Fruit fly (Drosophila melanogaster) whole organism, pupa: Measurements from ENCODE around the gene Sf3b5.

ENCODE experiments used
- CG10348 ChIP-seq: fragments of 200-800 bp; sonication (Bioruptor generic); IDR thresholded peaks from 2 replicates; pipeline ENCODE4 v1.3.6; 2022; ENCODE audit warnings: missing biosample characterization, missing genetic modification characterization
- CG12605 ChIP-seq: fragments of 200-800 bp; sonication (Bioruptor generic); IDR thresholded peaks from 2 replicates; pipeline ENCODE4 v1.3.6; 2022; ENCODE audit warnings: missing biosample characterization, missing genetic modification characterization
- CG13204 ChIP-seq: fragments of 200-800 bp; sonication (Bioruptor generic); optimal IDR thresholded peaks from 2 replicates; lab custom pipeline; 2018; ENCODE audit warnings: missing biosample characterization, mild to moderate bottlenecking, missing genetic modification characterization, moderate library complexity
- CG14655 ChIP-seq: fragments of 200-800 bp; sonication (Bioruptor generic); optimal IDR thresholded peaks from 3 replicates; lab custom pipeline; 2017; ENCODE audit warnings: mild to moderate bottlenecking, missing biosample characterization, missing genetic modification reagents, missing genetic modification characterization
- CG15710 ChIP-seq: fragments of 200-800 bp; sonication (Bioruptor generic); optimal IDR thresholded peaks from 2 replicates; lab custom pipeline; 2018; ENCODE audit warnings: missing biosample characterization, mild to moderate bottlenecking, missing genetic modification characterization, moderate library complexity
- CG17806 ChIP-seq: fragments of 200-800 bp; sonication (Bioruptor generic); optimal IDR thresholded peaks from 2 replicates; lab custom pipeline; 2018; ENCODE audit warnings: missing biosample characterization, mild to moderate bottlenecking, missing genetic modification characterization, moderate library complexity
- CG32121 ChIP-seq: fragments of 200-800 bp; sonication (Bioruptor generic); IDR thresholded peaks from 2 replicates; pipeline ENCODE4 v1.3.6; 2022; ENCODE audit warnings: missing biosample characterization, missing genetic modification characterization
- CG34367 ChIP-seq: fragments of 200-800 bp; sonication (Bioruptor generic); optimal IDR thresholded peaks from 2 replicates; lab custom pipeline; 2018; ENCODE audit warnings: missing biosample characterization, mild to moderate bottlenecking, missing genetic modification characterization
- CG4496 ChIP-seq: fragments of 200-800 bp; sonication (Bioruptor generic); IDR thresholded peaks from 3 replicates; pipeline ENCODE4 v1.3.6; 2022; ENCODE audit warnings: missing biosample characterization, missing genetic modification characterization
- CG8159 ChIP-seq: fragments of 200-800 bp; sonication (Bioruptor generic); optimal IDR thresholded peaks from 3 replicates; lab custom pipeline; 2018; ENCODE audit warnings: missing biosample characterization, mild to moderate bottlenecking, missing genetic modification characterization, moderate library complexity
- CG8301 ChIP-seq: fragments of 200-800 bp; sonication (Bioruptor generic); optimal IDR thresholded peaks from 2 replicates; lab custom pipeline; 2018; ENCODE audit warnings: missing biosample characterization, mild to moderate bottlenecking, missing genetic modification characterization
- CG9948 ChIP-seq: fragments of 200-800 bp; sonication (Bioruptor generic); optimal IDR thresholded peaks from 2 replicates; lab custom pipeline; 2018; ENCODE audit warnings: missing biosample characterization, mild to moderate bottlenecking, missing genetic modification characterization, moderate library complexity
- D1 ChIP-seq: fragments of 200-800 bp; sonication (Bioruptor generic); optimal IDR thresholded peaks from 2 replicates; lab custom pipeline; 2018; ENCODE audit warnings: missing biosample characterization, mild to moderate bottlenecking, missing genetic modification characterization, moderate library complexity
- EcR ChIP-seq: fragments of 200-800 bp; sonication (Bioruptor generic); optimal IDR thresholded peaks from 3 replicates; lab custom pipeline; 2019; ENCODE audit warnings: missing biosample characterization, missing genetic modification characterization, mild to moderate bottlenecking, moderate library complexity, missing genetic modification reagents
- Ets98B ChIP-seq: fragments of 200-800 bp; sonication (Bioruptor generic); IDR thresholded peaks from 2 replicates; pipeline ENCODE4 v1.3.6; 2022; ENCODE audit warnings: missing biosample characterization, missing genetic modification characterization
- Pif1A ChIP-seq: fragments of 200-800 bp; sonication (Bioruptor generic); optimal IDR thresholded peaks from 3 replicates; lab custom pipeline; 2016; ENCODE audit warnings: missing biosample characterization, missing genetic modification characterization
- Pif1B ChIP-seq: fragments of 200-800 bp; sonication (Bioruptor generic); optimal IDR thresholded peaks from 3 replicates; lab custom pipeline; 2016; ENCODE audit warnings: missing biosample characterization, missing genetic modification characterization
- Snoo ChIP-seq: fragments of 200-800 bp; sonication (Bioruptor generic); optimal IDR thresholded peaks from 3 replicates; lab custom pipeline; 2017; ENCODE audit warnings: missing biosample characterization, mild to moderate bottlenecking, missing genetic modification characterization, inconsistent platforms
- fd96Ca ChIP-seq: fragments of 200-800 bp; sonication (Bioruptor generic); IDR thresholded peaks from 3 replicates; pipeline ENCODE4 v1.3.6; 2022; ENCODE audit warnings: missing biosample characterization, missing genetic modification characterization
- gl ChIP-seq: fragments of 200-800 bp; sonication (Bioruptor generic); optimal IDR thresholded peaks from 2 replicates; lab custom pipeline; 2018; ENCODE audit warnings: missing biosample characterization, mild to moderate bottlenecking, missing genetic modification characterization
- rn ChIP-seq: fragments of 200-800 bp; sonication (Bioruptor generic); IDR thresholded peaks from 2 replicates; pipeline ENCODE4 v1.3.6; 2022; ENCODE audit warnings: missing biosample characterization, missing genetic modification characterization

Sf3b5 gene

dm6 chr3R:9057032-9057397 is 41.9 kb upstream of the Sf3b5 start:
- no peak for TF ChIP-seq CG8301 (tag; lab: Kevin White, UChicago)
- no peak for TF ChIP-seq CG13204 (GFP tag; lab: Kevin White, UChicago)
- no peak for TF ChIP-seq CG17806 (tag; lab: Kevin White, UChicago)
- TF ChIP-seq gl (tag; lab: Kevin White, UChicago), result no peak
- TF ChIP-seq CG14655 (GFP tag; lab: Kevin White, UChicago), result no peak
- TF ChIP-seq rn (GFP tag; lab: Robert Waterston, UW), result no peak
- no peak for TF ChIP-seq CG4496 (GFP tag; lab: Robert Waterston, UW)
- no peak for TF ChIP-seq CG34367 (tag; lab: Kevin White, UChicago)
- TF ChIP-seq CG12605 (GFP tag; lab: Robert Waterston, UW), result no peak
- no peak for TF ChIP-seq CG32121 (GFP tag; lab: Robert Waterston, UW)
- TF ChIP-seq Pif1B (GFP tag; lab: Kevin White, UChicago), result no peak
- no peak for TF ChIP-seq EcR (GFP tag; lab: Kevin White, UChicago)
- no peak for TF ChIP-seq Pif1A (GFP tag; lab: Kevin White, UChicago)

DNA sequence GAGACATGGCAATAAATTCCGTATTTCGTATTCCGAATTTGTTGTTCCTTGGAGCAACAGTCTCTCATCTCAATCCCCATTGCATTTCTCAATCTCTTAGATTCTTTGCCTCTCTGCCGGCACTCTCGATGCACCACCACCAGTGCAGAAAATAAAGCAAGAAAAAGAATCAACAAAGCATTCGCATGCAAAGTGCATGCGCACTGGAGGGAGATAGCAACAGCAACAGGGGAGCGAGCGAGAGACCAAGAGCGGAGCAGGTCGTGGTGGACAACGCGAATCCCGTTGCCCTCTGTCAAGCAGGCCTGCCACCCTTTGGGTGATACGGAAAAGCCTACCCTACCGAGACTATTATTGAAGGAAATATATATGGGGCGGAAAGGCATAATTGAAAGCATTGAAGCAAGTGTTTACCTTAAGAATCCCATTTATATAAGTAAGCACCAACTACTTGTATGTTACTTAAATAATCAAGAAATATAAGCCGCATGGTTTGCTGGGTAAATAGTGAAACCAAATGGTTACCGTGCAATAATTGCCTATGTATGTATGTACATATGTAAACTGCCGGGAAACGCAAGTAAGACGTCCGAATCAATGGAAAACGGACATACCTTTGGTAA is 41.4 kb upstream of the Sf3b5 start:
- TF ChIP-seq CG10348 (GFP tag; lab: Robert Waterston, UW) (no peak), CG8301 (tag; lab: Kevin White, UChicago) (peak; percentile 34), rn (GFP tag; lab: Robert Waterston, UW) (no peak), CG34367 (tag; lab: Kevin White, UChicago) (peak; percentile 62), D1 (no peak), CG9948 (tag; lab: Kevin White, UChicago) (no peak), fd96Ca (GFP tag; lab: Robert Waterston, UW) (no peak), Pif1B (GFP tag; lab: Kevin White, UChicago) (peak; percentile 27), Snoo (tag; lab: Kevin White, UChicago) (no peak), Pif1A (GFP tag; lab: Kevin White, UChicago) (peak; percentile 26), CG4496 (GFP tag; lab: Robert Waterston, UW) (no peak), CG13204 (GFP tag; lab: Kevin White, UChicago) (peak; percentile 85), gl (tag; lab: Kevin White, UChicago) (peak; percentile 91), CG8159 (tag; lab: Kevin White, UChicago) (peak; percentile 49), CG17806 (tag; lab: Kevin White, UChicago) (peak; percentile 41), CG14655 (GFP tag; lab: Kevin White, UChicago) (peak; percentile 39), CG32121 (GFP tag; lab: Robert Waterston, UW) (no peak), CG12605 (GFP tag; lab: Robert Waterston, UW) (no peak), CG15710 (peak; percentile 62), EcR (GFP tag; lab: Kevin White, UChicago) (peak; percentile 63), Ets98B (no peak)

dm6 chr3R:9055119-9056105 is 40.3 kb upstream of the Sf3b5 start:
- TF ChIP-seq Ets98B (no peak), Pif1A (GFP tag; lab: Kevin White, UChicago) (peak; percentile 86), fd96Ca (GFP tag; lab: Robert Waterston, UW) (no peak), CG8159 (tag; lab: Kevin White, UChicago) (peak; percentile 94), CG9948 (tag; lab: Kevin White, UChicago) (peak; percentile 91), CG12605 (GFP tag; lab: Robert Waterston, UW) (no peak), Snoo (tag; lab: Kevin White, UChicago) (peak; percentile 91), CG17806 (tag; lab: Kevin White, UChicago) (peak; percentile 91), CG13204 (GFP tag; lab: Kevin White, UChicago) (peak; percentile 1), Pif1B (GFP tag; lab: Kevin White, UChicago) (peak; percentile 82), EcR (GFP tag; lab: Kevin White, UChicago) (no peak), D1 (peak; percentile 41), CG4496 (GFP tag; lab: Robert Waterston, UW) (no peak), rn (GFP tag; lab: Robert Waterston, UW) (no peak), gl (tag; lab: Kevin White, UChicago) (peak; percentile 78), CG14655 (GFP tag; lab: Kevin White, UChicago) (peak; percentile 92), CG34367 (tag; lab: Kevin White, UChicago) (peak; percentile 84), CG32121 (GFP tag; lab: Robert Waterston, UW) (no peak), CG15710 (peak; percentile 87), CG10348 (GFP tag; lab: Robert Waterston, UW) (no peak), CG8301 (tag; lab: Kevin White, UChicago) (peak; percentile 92)

DNA sequence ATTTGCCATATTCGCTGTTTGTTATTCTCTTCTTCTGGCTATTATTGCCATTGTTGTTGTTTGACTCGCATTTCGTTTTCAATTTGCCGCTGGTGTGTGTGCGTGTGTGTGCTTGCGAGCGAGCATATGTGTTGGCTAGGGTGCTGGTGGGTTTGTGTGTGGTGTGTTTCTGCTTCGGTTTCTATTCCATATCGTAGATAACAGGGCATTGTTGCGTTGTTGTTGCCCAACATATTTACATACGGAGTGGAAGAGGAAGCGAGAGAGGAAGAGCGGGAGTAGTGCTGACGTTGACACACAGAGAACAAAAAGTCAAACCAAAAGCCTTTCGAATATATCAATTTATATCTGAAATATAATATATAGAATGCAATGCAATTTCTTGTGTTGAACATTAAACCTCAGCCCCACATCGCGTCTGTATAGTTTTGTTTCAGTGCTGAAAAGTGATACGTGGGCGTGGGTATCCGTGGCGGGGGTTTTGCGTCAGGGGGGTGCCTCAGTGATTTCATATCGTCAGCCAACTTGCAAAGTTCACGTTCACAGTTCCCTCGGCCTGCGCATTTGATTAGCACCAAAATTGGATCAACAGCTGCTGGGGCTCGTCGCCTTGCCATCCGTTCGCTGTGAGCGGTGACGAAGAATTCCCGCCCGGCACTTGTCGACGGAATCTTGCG is 39.4 kb upstream of the Sf3b5 start:
- TF ChIP-seq D1, result no peak
- no peak for TF ChIP-seq rn (GFP tag; lab: Robert Waterston, UW)
- no peak for TF ChIP-seq fd96Ca (GFP tag; lab: Robert Waterston, UW)
- no peak for TF ChIP-seq Ets98B
- TF ChIP-seq CG14655 (GFP tag; lab: Kevin White, UChicago), result peak; percentile 77
- no peak for TF ChIP-seq CG4496 (GFP tag; lab: Robert Waterston, UW)
- TF ChIP-seq gl (tag; lab: Kevin White, UChicago), result no peak
- no peak for TF ChIP-seq CG32121 (GFP tag; lab: Robert Waterston, UW)
- peak; percentile 49 for TF ChIP-seq CG17806 (tag; lab: Kevin White, UChicago)
- peak; percentile 59 for TF ChIP-seq CG9948 (tag; lab: Kevin White, UChicago)
- peak; percentile 27 for TF ChIP-seq CG15710
- TF ChIP-seq Snoo (tag; lab: Kevin White, UChicago), result no peak
- peak; percentile 58 for TF ChIP-seq Pif1B (GFP tag; lab: Kevin White, UChicago)
- no peak for TF ChIP-seq CG13204 (GFP tag; lab: Kevin White, UChicago)
- peak; percentile 29 for TF ChIP-seq CG34367 (tag; lab: Kevin White, UChicago)
- peak; percentile 18 for TF ChIP-seq CG8159 (tag; lab: Kevin White, UChicago)
- peak; percentile 20 for TF ChIP-seq EcR (GFP tag; lab: Kevin White, UChicago)
- TF ChIP-seq CG10348 (GFP tag; lab: Robert Waterston, UW), result no peak
- TF ChIP-seq Pif1A (GFP tag; lab: Kevin White, UChicago), result peak; percentile 65
- TF ChIP-seq CG8301 (tag; lab: Kevin White, UChicago), result peak; percentile 59
- TF ChIP-seq CG12605 (GFP tag; lab: Robert Waterston, UW), result no peak
- TF ChIP-seq, all 21 proteins: peak for 10
